Fruit fly (Drosophila melanogaster) whole organism, prepupa: ENCODE results near the gene kek6.

Experiments
- CG3032 ChIP-seq: fragments of 200-800 bp; optimal IDR thresholded peaks from 2 replicates; lab custom pipeline; 2019; ENCODE audit warnings: missing biosample characterization, mild to moderate bottlenecking, missing genetic modification characterization, moderate library complexity
- CG4318 ChIP-seq: fragments of 200-800 bp; sonication (Bioruptor generic); optimal IDR thresholded peaks from 3 replicates; lab custom pipeline; 2017; ENCODE audit warnings: missing biosample characterization, mild to moderate bottlenecking, missing genetic modification characterization
- CG6163 ChIP-seq: fragments of 200-800 bp; sonication (Bioruptor generic); IDR thresholded peaks from 3 replicates; pipeline ENCODE4 v1.3.6; 2022; ENCODE audit warnings: missing biosample characterization, missing genetic modification characterization
- CG6808 ChIP-seq: fragments of 200-800 bp; sonication (Bioruptor generic); optimal IDR thresholded peaks from 3 replicates; lab custom pipeline; 2017; ENCODE audit warnings: missing biosample characterization, missing genetic modification characterization, mild to moderate bottlenecking, moderate library complexity, missing genetic modification reagents
- CG7368 ChIP-seq: fragments of 200-800 bp; sonication (Bioruptor generic); optimal IDR thresholded peaks from 3 replicates; lab custom pipeline; 2016; ENCODE audit warnings: missing biosample characterization, missing genetic modification characterization
- Met ChIP-seq: fragments of 200-800 bp; sonication (Bioruptor generic); optimal IDR thresholded peaks from 3 replicates; lab custom pipeline; 2016; ENCODE audit warnings: missing biosample characterization, missing genetic modification characterization
- OdsH ChIP-seq: fragments of 200-800 bp; sonication (Bioruptor generic); optimal IDR thresholded peaks from 3 replicates; lab custom pipeline; 2016; ENCODE audit warnings: missing biosample characterization, missing genetic modification characterization
- Sox102F ChIP-seq: fragments of 200-800 bp; sonication (Bioruptor generic); optimal IDR thresholded peaks from 2 replicates; lab custom pipeline; 2016; ENCODE audit warnings: missing biosample characterization, mild to moderate bottlenecking, missing genetic modification characterization
- achi ChIP-seq: fragments of 200-800 bp; sonication (Bioruptor generic); optimal IDR thresholded peaks from 3 replicates; lab custom pipeline; 2016; ENCODE audit warnings: missing biosample characterization, missing genetic modification characterization
- acj6 ChIP-seq: fragments of 200-800 bp; sonication (Bioruptor generic); optimal IDR thresholded peaks from 3 replicates; lab custom pipeline; 2016; ENCODE audit warnings: missing biosample characterization, missing genetic modification characterization
- ss ChIP-seq, 2 experiments: fragments of 200-800 bp; sonication (Bioruptor generic); optimal IDR thresholded peaks; 2 replicates in 1 of 2; 3 replicates in 1 of 2; lab custom pipeline; 2017 to 2018; ENCODE audit warnings: mild to moderate bottlenecking in 2 of 2, missing biosample characterization in 2 of 2, missing genetic modification characterization in 2 of 2, moderate library complexity in 1 of 2
- svp ChIP-seq: fragments of 200-800 bp; sonication (Bioruptor generic); peaks from one replicate; lab custom pipeline; 2016; ENCODE audit warnings: missing biosample characterization, missing genetic modification characterization

- TF ChIP-seq CG3032 (tag; lab: Kevin White, UChicago) (no peak), achi (GFP tag; lab: Kevin White, UChicago) (peak; percentile 16), CG7368 (GFP tag; lab: Kevin White, UChicago) (no peak), acj6 (GFP tag; lab: Kevin White, UChicago) (no peak), svp (GFP tag; lab: Kevin White, UChicago) (peak; percentile 35), ss (GFP tag; optimal IDR thresholded peaks at IDR 0.05; lab: Kevin White, UChicago) (no peak), Sox102F (GFP tag; lab: Kevin White, UChicago) (no peak), CG6163 (peak; percentile 34; the same call in 2 of the 3 replicates), CG6808 (GFP tag; lab: Kevin White, UChicago) (no peak), OdsH (GFP tag; lab: Kevin White, UChicago) (peak; percentile 14), Met (GFP tag; lab: Kevin White, UChicago) (peak; percentile 0), CG4318 (peak; percentile 36)
These were observed 90.6 kb downstream of the kek6 start for dm6 chr3R:31712585-31712984.
